Fruit fly (Drosophila melanogaster) whole organism, embryonic: ENCODE data around the gene Myo31DF.

Source experiments
- ATbp ChIP-seq: fragments of 200-800 bp; sonication (Bioruptor generic); optimal IDR thresholded peaks from 2 replicates; lab custom pipeline; 2017; ENCODE audit warnings: missing biosample characterization, mild to moderate bottlenecking, missing genetic modification characterization, missing genetic modification reagents
- CG10147 ChIP-seq: fragments of 200-800 bp; sonication (Bioruptor generic); optimal IDR thresholded peaks from 2 replicates; lab custom pipeline; 2019; ENCODE audit warnings: missing biosample characterization, mild to moderate bottlenecking, missing genetic modification characterization, moderate library complexity
- CG10274 ChIP-seq: fragments of 200-800 bp; sonication (Bioruptor generic); optimal IDR thresholded peaks from 3 replicates; lab custom pipeline; 2017; ENCODE audit warnings: missing biosample characterization, mild to moderate bottlenecking, missing genetic modification characterization
- CG10462 ChIP-seq: fragments of 200-800 bp; sonication (Bioruptor generic); optimal IDR thresholded peaks from 2 replicates; lab custom pipeline; 2016; ENCODE audit warnings: missing biosample characterization, missing genetic modification characterization
- CG12219 ChIP-seq: fragments of 200-800 bp; sonication (Bioruptor generic); optimal IDR thresholded peaks from 3 replicates; lab custom pipeline; 2018; ENCODE audit warnings: missing biosample characterization, mild to moderate bottlenecking, missing genetic modification characterization
- CG12391 ChIP-seq: fragments of 200-800 bp; sonication (Bioruptor generic); optimal IDR thresholded peaks from 3 replicates; lab custom pipeline; 2018; ENCODE audit warnings: missing biosample characterization, mild to moderate bottlenecking, missing genetic modification characterization, moderate library complexity
- CG14710 ChIP-seq: fragments of 200-800 bp; sonication (Bioruptor generic); optimal IDR thresholded peaks from 3 replicates; lab custom pipeline; 2019; ENCODE audit warnings: missing biosample characterization, mild to moderate bottlenecking, missing genetic modification characterization, moderate library complexity
- CG14860 ChIP-seq: fragments of 200-800 bp; sonication (Bioruptor generic); IDR thresholded peaks from 3 replicates; pipeline ENCODE4 v1.3.6; 2022; ENCODE audit warnings: missing biosample characterization, missing genetic modification characterization; ENCODE audit not compliant: partially characterized antibody
- CG15011 ChIP-seq: fragments of 200-800 bp; sonication (Bioruptor generic); optimal IDR thresholded peaks from 3 replicates; lab custom pipeline; 2018; ENCODE audit warnings: missing biosample characterization, mild to moderate bottlenecking, missing genetic modification characterization
- CG1602 ChIP-seq: fragments of 200-800 bp; sonication (Bioruptor generic); optimal IDR thresholded peaks from 3 replicates; lab custom pipeline; 2016; ENCODE audit warnings: missing biosample characterization, missing genetic modification characterization
- CG1603 ChIP-seq: fragments of 200-800 bp; sonication (Bioruptor generic); optimal IDR thresholded peaks from 2 replicates; lab custom pipeline; 2019; ENCODE audit warnings: missing biosample characterization, mild to moderate bottlenecking, missing genetic modification characterization, moderate library complexity
- CG2120 ChIP-seq: fragments of 200-800 bp; sonication (Bioruptor generic); optimal IDR thresholded peaks from 3 replicates; lab custom pipeline; 2016; ENCODE audit warnings: missing biosample characterization, missing genetic modification characterization
- CG31441 ChIP-seq: fragments of 200-800 bp; sonication (Bioruptor generic); IDR thresholded peaks from 2 replicates; pipeline ENCODE4 v1.3.6; 2022; ENCODE audit warnings: missing biosample characterization, missing genetic modification characterization
- CG3407 ChIP-seq: fragments of 200-800 bp; sonication (Bioruptor generic); optimal IDR thresholded peaks from 2 replicates; lab custom pipeline; 2018; ENCODE audit warnings: missing biosample characterization, mild to moderate bottlenecking, missing genetic modification characterization
- CG3726 ChIP-seq: fragments of 200-800 bp; sonication (Bioruptor generic); IDR thresholded peaks from 3 replicates; pipeline ENCODE4, ENCODE4 v1.3.6; 2022; ENCODE audit warnings: missing biosample characterization, missing genetic modification characterization
- CG4424 ChIP-seq: fragments of 200-800 bp; sonication (Bioruptor generic); optimal IDR thresholded peaks from 3 replicates; lab custom pipeline; 2016; ENCODE audit warnings: missing biosample characterization, missing genetic modification characterization
- CG4820 ChIP-seq: fragments of 200-800 bp; sonication (Bioruptor generic); optimal IDR thresholded peaks from 3 replicates; lab custom pipeline; 2016; ENCODE audit warnings: missing biosample characterization, missing genetic modification characterization
- CG5245 ChIP-seq: fragments of 200-800 bp; sonication (Bioruptor generic); optimal IDR thresholded peaks from 3 replicates; lab custom pipeline; 2016; ENCODE audit warnings: missing biosample characterization, missing genetic modification characterization
- CG6272 ChIP-seq: fragments of 200-800 bp; sonication (Bioruptor generic); IDR thresholded peaks from 2 replicates; pipeline ENCODE4 v1.3.6; 2022; ENCODE audit warnings: missing biosample characterization, missing genetic modification characterization
- CG6654 ChIP-seq: fragments of 200-800 bp; sonication (Bioruptor generic); optimal IDR thresholded peaks from 2 replicates; lab custom pipeline; 2017; ENCODE audit warnings: missing biosample characterization, mild to moderate bottlenecking, missing genetic modification characterization
- CG7372 ChIP-seq: fragments of 200-800 bp; sonication (Bioruptor generic); IDR thresholded peaks from 2 replicates; pipeline ENCODE4 v1.3.6; 2022; ENCODE audit warnings: missing biosample characterization, missing genetic modification characterization
- CG7928 ChIP-seq: fragments of 200-800 bp; sonication (Bioruptor generic); optimal IDR thresholded peaks from 2 replicates; lab custom pipeline; 2017; ENCODE audit warnings: missing biosample characterization, mild to moderate bottlenecking, missing genetic modification characterization
- CG9437 ChIP-seq: fragments of 200-800 bp; sonication (Bioruptor generic); optimal IDR thresholded peaks from 2 replicates; lab custom pipeline; 2018; ENCODE audit warnings: missing biosample characterization, mild to moderate bottlenecking, missing genetic modification characterization
- CG9817 ChIP-seq: fragments of 200-800 bp; sonication (Bioruptor generic); optimal IDR thresholded peaks from 2 replicates; lab custom pipeline; 2018; ENCODE audit warnings: missing biosample characterization, mild to moderate bottlenecking, missing genetic modification characterization, moderate library complexity
- CrebB ChIP-seq: fragments of 200-800 bp; sonication (Bioruptor generic); optimal IDR thresholded peaks from 3 replicates; lab custom pipeline; 2018; ENCODE audit warnings: missing biosample characterization, mild to moderate bottlenecking, missing genetic modification characterization
- Dip2 ChIP-seq: fragments of 200-800 bp; sonication (Bioruptor generic); IDR thresholded peaks from 2 replicates; pipeline ENCODE4 v1.3.6; 2022; ENCODE audit warnings: missing biosample characterization, missing genetic modification characterization
- Dp ChIP-seq: fragments of 200-800 bp; sonication (Bioruptor generic); optimal IDR thresholded peaks from 2 replicates; lab custom pipeline; 2018; ENCODE audit warnings: missing biosample characterization, mild to moderate bottlenecking, missing genetic modification characterization, moderate library complexity
- E2f2 ChIP-seq: fragments of 200-800 bp; sonication (Bioruptor generic); IDR thresholded peaks from 2 replicates; pipeline ENCODE4 v1.3.6; 2022; ENCODE audit warnings: missing biosample characterization, missing genetic modification characterization
- Eip74EF ChIP-seq, 2 experiments: fragments of 200-800 bp in 1 of 2; fragments of >200 bp in 1 of 2; sonication (Bioruptor generic) in 1 of 2; optimal IDR thresholded peaks; 2 replicates each; lab custom pipeline; 2017 to 2019; ENCODE audit warnings: missing biosample characterization in 2 of 2, missing genetic modification characterization in 2 of 2, mild to moderate bottlenecking in 1 of 2, moderate library complexity in 1 of 2
- Kr ChIP-seq: fragments of 200-800 bp; sonication (Bioruptor generic); optimal IDR thresholded peaks from 2 replicates; lab custom pipeline; 2017; ENCODE audit warnings: missing biosample characterization, mild to moderate bottlenecking, missing genetic modification characterization
- Lim3 ChIP-seq: fragments of 200-800 bp; sonication (Bioruptor generic); IDR thresholded peaks from 2 replicates; pipeline ENCODE4 v1.3.6; 2022; ENCODE audit warnings: missing biosample characterization, missing genetic modification characterization
- MBD-R2 ChIP-seq: fragments of 200-800 bp; sonication (Bioruptor generic); IDR thresholded peaks from 2 replicates; pipeline ENCODE4 v1.3.6; 2022; ENCODE audit warnings: missing biosample characterization, missing genetic modification characterization
- Mad ChIP-seq: fragments of 200-800 bp; sonication (Bioruptor generic); optimal IDR thresholded peaks from 2 replicates; lab custom pipeline; 2016; ENCODE audit warnings: missing biosample characterization, missing genetic modification characterization
- Nf-YA ChIP-seq: fragments of 200-800 bp; sonication (Bioruptor generic); IDR thresholded peaks from 2 replicates; pipeline ENCODE4 v1.3.6; 2022; ENCODE audit warnings: missing biosample characterization, missing genetic modification characterization
- Sry-β ChIP-seq: fragments of 200-800 bp; sonication (Bioruptor generic); optimal IDR thresholded peaks from 2 replicates; lab custom pipeline; 2018; ENCODE audit warnings: missing biosample characterization, mild to moderate bottlenecking, missing genetic modification characterization, moderate library complexity
- amos ChIP-seq: fragments of 200-800 bp; sonication (Bioruptor generic); IDR thresholded peaks from 2 replicates; pipeline ENCODE4 v1.3.6; 2022; ENCODE audit warnings: missing biosample characterization, missing genetic modification characterization; ENCODE audit not compliant: partially characterized antibody
- cas ChIP-seq: fragments of 200-800 bp; sonication (Bioruptor generic); IDR thresholded peaks from 2 replicates; pipeline ENCODE4 v1.3.6; 2022; ENCODE audit warnings: missing biosample characterization, missing genetic modification characterization
- gce ChIP-seq: fragments of 200-800 bp; sonication (Bioruptor generic); IDR thresholded peaks from 3 replicates; pipeline ENCODE4 v1.3.6; 2022; ENCODE audit warnings: missing biosample characterization, missing genetic modification characterization
- gcm2 ChIP-seq: fragments of 200-800 bp; sonication (Bioruptor generic); optimal IDR thresholded peaks from 2 replicates; lab custom pipeline; 2016; ENCODE audit warnings: missing biosample characterization, missing genetic modification characterization
- gfzf ChIP-seq: fragments of 200-800 bp; sonication (Bioruptor generic); optimal IDR thresholded peaks from 2 replicates; lab custom pipeline; 2016; ENCODE audit warnings: missing biosample characterization, mild to moderate bottlenecking, missing genetic modification characterization, moderate library complexity
- gsb-n ChIP-seq: fragments of 200-800 bp; sonication (Bioruptor generic); optimal IDR thresholded peaks from 3 replicates; lab custom pipeline; 2018; ENCODE audit warnings: missing biosample characterization, mild to moderate bottlenecking, missing genetic modification characterization
- luna ChIP-seq: fragments of 200-800 bp; sonication (Bioruptor generic); optimal IDR thresholded peaks from 2 replicates; lab custom pipeline; 2016; ENCODE audit warnings: missing biosample characterization, missing genetic modification characterization
- nau ChIP-seq: fragments of 200-800 bp; sonication (Bioruptor generic); optimal IDR thresholded peaks from 3 replicates; lab custom pipeline; 2017; ENCODE audit warnings: missing biosample characterization, mild to moderate bottlenecking, missing genetic modification characterization, missing genetic modification reagents
- onecut ChIP-seq: fragments of 200-800 bp; sonication (Bioruptor generic); IDR thresholded peaks from 2 replicates; pipeline ENCODE4 v1.3.6; 2022; ENCODE audit warnings: missing biosample characterization, missing genetic modification characterization
- org-1 ChIP-seq: fragments of 200-800 bp; sonication (Bioruptor generic); optimal IDR thresholded peaks from 2 replicates; lab custom pipeline; 2017; ENCODE audit warnings: missing biosample characterization, missing genetic modification characterization
- otp ChIP-seq: fragments of 200-800 bp; sonication (Bioruptor generic); IDR thresholded peaks from 3 replicates; pipeline ENCODE4, ENCODE4 v1.3.6; 2022; ENCODE audit warnings: missing biosample characterization, missing genetic modification characterization
- pita ChIP-seq: fragments of 200-800 bp; sonication (Bioruptor generic); optimal IDR thresholded peaks from 2 replicates; lab custom pipeline; 2017; ENCODE audit warnings: missing biosample characterization, mild to moderate bottlenecking, missing genetic modification characterization
- run ChIP-seq: fragments of 200-800 bp; sonication (Bioruptor generic); optimal IDR thresholded peaks from 3 replicates; lab custom pipeline; 2018; ENCODE audit warnings: missing biosample characterization, mild to moderate bottlenecking, missing genetic modification characterization
- sna ChIP-seq: fragments of 200-800 bp; sonication (Bioruptor generic); IDR thresholded peaks from 2 replicates; pipeline ENCODE4 v1.3.6; 2022; ENCODE audit warnings: missing biosample characterization, missing genetic modification characterization; ENCODE audit not compliant: partially characterized antibody
- so ChIP-seq: fragments of 200-800 bp; sonication (Bioruptor generic); IDR thresholded peaks from 3 replicates; pipeline ENCODE4 v1.3.6; 2022; ENCODE audit warnings: missing biosample characterization, missing genetic modification characterization
- tgo ChIP-seq: fragments of 200-800 bp; sonication (Bioruptor generic); IDR thresholded peaks from 3 replicates; pipeline ENCODE4 v1.3.6; 2022; ENCODE audit warnings: missing biosample characterization, missing genetic modification characterization
- unpg ChIP-seq: fragments of 200-800 bp; sonication (Bioruptor generic); optimal IDR thresholded peaks from 3 replicates; lab custom pipeline; 2018; ENCODE audit warnings: missing biosample characterization, mild to moderate bottlenecking, missing genetic modification characterization, moderate library complexity

Gene Myo31DF

DNA sequence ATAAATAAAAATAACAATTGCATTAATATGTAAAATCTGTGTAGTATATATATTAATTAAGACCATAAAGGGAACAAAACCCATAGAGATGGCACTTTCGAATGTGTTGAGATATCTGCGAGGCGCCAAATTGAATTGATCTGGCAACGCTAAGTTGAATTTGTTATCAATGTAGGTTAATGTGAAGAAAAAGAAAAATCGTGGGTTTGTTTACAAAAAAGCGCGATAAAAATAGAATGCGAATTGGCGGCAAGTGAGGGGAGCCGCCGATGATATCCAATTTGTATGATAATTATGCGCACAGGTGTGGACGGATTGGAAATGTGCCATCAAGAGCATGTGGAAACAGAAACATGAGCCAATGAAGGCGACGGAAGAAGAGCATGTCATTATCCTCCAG is 26.7 kb downstream of the Myo31DF start (continued):
- TF ChIP-seq run (tag; lab: Kevin White, UChicago), result no peak
- TF ChIP-seq CG7372 (GFP tag; lab: Robert Waterston, UW), result no peak
- TF ChIP-seq Dp (GFP tag; lab: Kevin White, UChicago), result peak; percentile 99
- TF ChIP-seq CG12391 (tag; lab: Kevin White, UChicago), result no peak
- no peak for TF ChIP-seq otp (GFP tag; lab: Robert Waterston, UW)
- no peak for TF ChIP-seq pita (GFP tag; lab: Kevin White, UChicago)
- no peak for TF ChIP-seq Dip2 (GFP tag; lab: Robert Waterston, UW)
- no peak for TF ChIP-seq unpg (GFP tag; lab: Kevin White, UChicago)
- TF ChIP-seq Kr (GFP tag; lab: Kevin White, UChicago), result no peak
- TF ChIP-seq CrebB (tag; lab: Kevin White, UChicago), result no peak
- TF ChIP-seq CG14710 (tag; lab: Kevin White, UChicago), result peak; percentile 30
- TF ChIP-seq CG6272 (GFP tag; lab: Robert Waterston, UW), result no peak
- no peak for TF ChIP-seq CG4820
- TF ChIP-seq CG5245, result no peak
- TF ChIP-seq CG9437, result no peak
- TF ChIP-seq MBD-R2 (GFP tag; lab: Robert Waterston, UW), result peak; percentile 34; the same call in 1 of the 2 replicates
- no peak for TF ChIP-seq CG2120 (GFP tag; lab: Kevin White, UChicago)
- no peak for TF ChIP-seq Eip74EF (GFP tag; optimal IDR thresholded peaks at IDR 0.05; lab: Kevin White, UChicago)
- TF ChIP-seq CG1602 (GFP tag; lab: Kevin White, UChicago), result no peak
- no peak for TF ChIP-seq CG10147 (GFP tag; lab: Kevin White, UChicago)
- TF ChIP-seq CG15011, result no peak
- TF ChIP-seq Lim3 (GFP tag; lab: Robert Waterston, UW), result no peak
- TF ChIP-seq org-1 (GFP tag; lab: Kevin White, UChicago), result no peak
- TF ChIP-seq cas, result no peak
- TF ChIP-seq CG31441 (GFP tag; lab: Robert Waterston, UW), result no peak
- TF ChIP-seq CG1603 (tag; lab: Kevin White, UChicago), result peak; percentile 52
- TF ChIP-seq ATbp (GFP tag; lab: Kevin White, UChicago), result no peak
- peak; percentile 49; the same call in 1 of the 2 replicates for TF ChIP-seq amos (GFP tag; lab: Robert Waterston, UW)
- TF ChIP-seq CG10274 (GFP tag; lab: Kevin White, UChicago), result no peak
- no peak for TF ChIP-seq sna (GFP tag; lab: Robert Waterston, UW)
- TF ChIP-seq nau (GFP tag; lab: Kevin White, UChicago), result peak; percentile 31
- peak; percentile 97 for TF ChIP-seq E2f2 (GFP tag; lab: Robert Waterston, UW)
- TF ChIP-seq CG7928 (GFP tag; lab: Kevin White, UChicago), result no peak
- TF ChIP-seq CG4424 (GFP tag; lab: Kevin White, UChicago), result no peak
- no peak for TF ChIP-seq CG10462 (GFP tag; lab: Kevin White, UChicago)
- TF ChIP-seq Nf-YA, result no peak
- no peak for TF ChIP-seq CG14860
- TF ChIP-seq onecut, result no peak
- TF ChIP-seq CG12219, result no peak
- TF ChIP-seq so, result peak; percentile 67; the same call in 2 of the 3 replicates
- TF ChIP-seq Sry-β (GFP tag; lab: Kevin White, UChicago), result no peak
- no peak for TF ChIP-seq gsb-n (tag; lab: Kevin White, UChicago)
- TF ChIP-seq gcm2 (GFP tag; lab: Kevin White, UChicago), result no peak
- no peak for TF ChIP-seq luna (GFP tag; lab: Kevin White, UChicago)
- TF ChIP-seq CG6654, result no peak
- no peak for TF ChIP-seq tgo (GFP tag; lab: Robert Waterston, UW)
- TF ChIP-seq gfzf (GFP tag; lab: Kevin White, UChicago), result no peak
- TF ChIP-seq CG3726 (GFP tag; lab: Robert Waterston, UW), result no peak
- TF ChIP-seq CG3407 (GFP tag; lab: Kevin White, UChicago), result no peak
- no peak for TF ChIP-seq CG9817 (tag; lab: Kevin White, UChicago)
- TF ChIP-seq gce (GFP tag; lab: Robert Waterston, UW), result no peak
- no peak for TF ChIP-seq Mad (GFP tag; lab: Kevin White, UChicago)
